Worm (Caenorhabditis elegans) whole organism, mixed stage, embryonic: ENCODE measurements around the gene F49H12.7.

Experiments used
- blmp-1 ChIP-seq: fragments of 150-350 bp; optimal IDR thresholded peaks from 2 replicates; lab custom pipeline; 2014; ENCODE audit warnings: missing biosample characterization, missing genetic modification characterization
- ceh-39 ChIP-seq: fragments of 150-350 bp; optimal IDR thresholded peaks from 2 replicates; lab custom pipeline; 2014; ENCODE audit warnings: missing biosample characterization, missing genetic modification characterization
- ceh-43 ChIP-seq: fragments of 200-800 bp; sonication (Bioruptor generic); optimal IDR thresholded peaks from 2 replicates; lab custom pipeline; 2018; ENCODE audit warnings: mild to moderate bottlenecking, missing genetic modification characterization, moderate library complexity, missing compliant biosample characterization
- ceh-83 ChIP-seq: fragments of 200-800 bp; sonication (Bioruptor generic); optimal IDR thresholded peaks from 2 replicates; lab custom pipeline; 2018; ENCODE audit warnings: mild to moderate bottlenecking, missing genetic modification characterization, missing compliant biosample characterization
- ces-1 ChIP-seq: fragments of 150-350 bp; optimal IDR thresholded peaks from 2 replicates; lab custom pipeline; 2014; ENCODE audit warnings: missing biosample characterization, missing genetic modification reagents, missing genetic modification characterization
- cnd-1 ChIP-seq: fragments of 200-800 bp; sonication (Bioruptor generic); optimal IDR thresholded peaks from 2 replicates; lab custom pipeline; 2018; ENCODE audit warnings: mild to moderate bottlenecking, missing genetic modification characterization, missing compliant biosample characterization
- elt-3 ChIP-seq: fragments of 150-350 bp; optimal IDR thresholded peaks from 2 replicates; lab custom pipeline; 2014; ENCODE audit warnings: missing biosample characterization, missing genetic modification characterization
- flh-1 ChIP-seq: fragments of 200-800 bp; sonication (Bioruptor generic); optimal IDR thresholded peaks from 2 replicates; lab custom pipeline; 2018; ENCODE audit warnings: mild to moderate bottlenecking, missing genetic modification characterization, moderate library complexity, missing compliant biosample characterization
- ham-2 ChIP-seq: fragments of 200-800 bp; sonication (Bioruptor generic); optimal IDR thresholded peaks from 2 replicates; lab custom pipeline; 2018; ENCODE audit warnings: mild to moderate bottlenecking, missing genetic modification characterization, missing compliant biosample characterization
- hlh-1 ChIP-seq: fragments of 150-350 bp; optimal IDR thresholded peaks from 2 replicates; lab custom pipeline; 2014; ENCODE audit warnings: missing biosample characterization, missing genetic modification reagents, missing genetic modification characterization
- lin-32 ChIP-seq: fragments of 200-800 bp; sonication (Bioruptor generic); optimal IDR thresholded peaks from 2 replicates; lab custom pipeline; 2018; ENCODE audit warnings: mild to moderate bottlenecking, missing genetic modification characterization, missing compliant biosample characterization
- lsy-2 ChIP-seq: fragments of 150-350 bp; optimal IDR thresholded peaks from 2 replicates; lab custom pipeline; 2014; ENCODE audit warnings: missing biosample characterization, missing genetic modification characterization
- mab-5 ChIP-seq: fragments of 150-350 bp; optimal IDR thresholded peaks from 2 replicates; lab custom pipeline; 2014; ENCODE audit warnings: missing biosample characterization, missing genetic modification characterization
- mep-1 ChIP-seq: fragments of 150-350 bp; optimal IDR thresholded peaks from 2 replicates; lab custom pipeline; 2017; ENCODE audit warnings: missing biosample characterization, missing genetic modification reagents, missing genetic modification characterization, inconsistent platforms
- mls-2 ChIP-seq: sonication (generic microtip); optimal IDR thresholded peaks from 2 replicates; lab custom pipeline; 2016; ENCODE audit warnings: mild to moderate bottlenecking, missing genetic modification characterization, moderate library complexity, missing compliant biosample characterization
- nhr-12 ChIP-seq: fragments of 150-350 bp; optimal IDR thresholded peaks from 2 replicates; lab custom pipeline; 2014; ENCODE audit warnings: missing biosample characterization, missing genetic modification characterization
- nhr-2 ChIP-seq: fragments of 150-350 bp; optimal IDR thresholded peaks from 2 replicates; lab custom pipeline; 2014; ENCODE audit warnings: missing biosample characterization, missing genetic modification characterization
- nhr-237 ChIP-seq: fragments of 150-350 bp; optimal IDR thresholded peaks from 2 replicates; lab custom pipeline; 2014; ENCODE audit warnings: missing biosample characterization, missing genetic modification characterization
- nhr-28 ChIP-seq: fragments of 150-350 bp; optimal IDR thresholded peaks from 2 replicates; lab custom pipeline; 2014; ENCODE audit warnings: missing biosample characterization, missing genetic modification characterization
- nhr-76 ChIP-seq: sonication (generic microtip); optimal IDR thresholded peaks from 2 replicates; lab custom pipeline; 2017; ENCODE audit warnings: missing biosample characterization, missing genetic modification characterization
- pha-4 ChIP-seq: fragments of 150-350 bp; optimal IDR thresholded peaks from 2 replicates; lab custom pipeline; 2018; ENCODE audit warnings: missing biosample characterization, missing genetic modification reagents, missing genetic modification characterization
- sem-2 ChIP-seq: fragments of 200-800 bp; sonication (Bioruptor generic); optimal IDR thresholded peaks from 2 replicates; lab custom pipeline; 2018; ENCODE audit warnings: mild to moderate bottlenecking, missing genetic modification characterization, missing compliant biosample characterization
- snpc-4 ChIP-seq: fragments of 150-350 bp; optimal IDR thresholded peaks from 2 replicates; lab custom pipeline; 2014; ENCODE audit warnings: missing biosample characterization, missing genetic modification characterization
- sptf-1 ChIP-seq: sonication (generic microtip); optimal IDR thresholded peaks from 2 replicates; lab custom pipeline; 2017; ENCODE audit warnings: mild to moderate bottlenecking, missing genetic modification characterization, moderate library complexity, missing compliant biosample characterization
- tbx-8 ChIP-seq: fragments of 200-800 bp; sonication (Bioruptor generic); optimal IDR thresholded peaks from 2 replicates; lab custom pipeline; 2018; ENCODE audit warnings: mild to moderate bottlenecking, missing genetic modification characterization, moderate library complexity, missing compliant biosample characterization
- unc-120 ChIP-seq: sonication (generic microtip); optimal IDR thresholded peaks from 2 replicates; lab custom pipeline; 2017; ENCODE audit warnings: missing genetic modification characterization, missing compliant biosample characterization; ENCODE audit not compliant: poor library complexity, severe bottlenecking
- unc-62 ChIP-seq: fragments of 150-350 bp; optimal IDR thresholded peaks from 2 replicates; lab custom pipeline; 2014; ENCODE audit warnings: missing biosample characterization, missing genetic modification reagents, missing genetic modification characterization
- zip-8 ChIP-seq: fragments of 150-350 bp; optimal IDR thresholded peaks from 2 replicates; lab custom pipeline; 2014; ENCODE audit warnings: missing biosample characterization, missing genetic modification characterization
- ztf-11 ChIP-seq: fragments of 150-350 bp; optimal IDR thresholded peaks from 2 replicates; lab custom pipeline; 2014; ENCODE audit warnings: missing biosample characterization, missing genetic modification characterization

The F49H12.7 gene

ce11 chrX:2048865-2049405 is 15.9 kb upstream of the F49H12.7 start:
- TF ChIP-seq unc-120 (tag; lab: Kevin White, UChicago) (no peak), tbx-8 (GFP tag; lab: Kevin White, UChicago) (no peak), snpc-4 (tag; lab: Kevin White, UChicago) (no peak), nhr-28 (no peak), lin-32 (GFP tag; lab: Kevin White, UChicago) (peak; percentile 90), ces-1 (GFP tag; lab: Kevin White, UChicago) (peak; percentile 88), pha-4 (tag; lab: Kevin White, UChicago) (no peak), cnd-1 (tag; lab: Kevin White, UChicago) (peak; percentile 76), mep-1 (tag; lab: Kevin White, UChicago) (peak; percentile 11), lsy-2 (tag; lab: Kevin White, UChicago) (no peak), hlh-1 (tag; lab: Kevin White, UChicago) (no peak), elt-3 (no peak), nhr-237 (tag; lab: Kevin White, UChicago) (no peak), ceh-83 (GFP tag; lab: Kevin White, UChicago) (no peak), flh-1 (GFP tag; lab: Kevin White, UChicago) (no peak), sptf-1 (no peak), blmp-1 (tag; lab: Kevin White, UChicago) (no peak), mab-5 (tag; lab: Kevin White, UChicago) (no peak), nhr-2 (tag; lab: Kevin White, UChicago) (no peak)

- peak; percentile 80 for TF ChIP-seq hlh-1 (tag; lab: Kevin White, UChicago)
- no peak for TF ChIP-seq lin-32 (GFP tag; lab: Kevin White, UChicago)
- no peak for TF ChIP-seq ham-2 (GFP tag; lab: Kevin White, UChicago)
- no peak for TF ChIP-seq ceh-39 (tag; lab: Kevin White, UChicago)
- TF ChIP-seq mab-5 (tag; lab: Kevin White, UChicago) = no peak
- no peak for TF ChIP-seq ceh-43 (GFP tag; lab: Kevin White, UChicago)
- no peak for TF ChIP-seq sem-2 (GFP tag; lab: Kevin White, UChicago)
- no peak for TF ChIP-seq ceh-83 (GFP tag; lab: Kevin White, UChicago)
- no peak for TF ChIP-seq nhr-76 (tag; lab: Kevin White, UChicago)
- TF ChIP-seq cnd-1 (tag; lab: Kevin White, UChicago) = no peak
- peak; percentile 92 for TF ChIP-seq unc-62 (GFP tag; lab: Kevin White, UChicago)
- TF ChIP-seq, all 35 proteins: peak for 2
These were observed 14.6 kb upstream of the F49H12.7 start for ce11 chrX:2050212-2050611.

ce11 chrX:2051602-2052001 is 13.2 kb upstream of the F49H12.7 start, which contains the start of gene Y102A11A.1:
Gene Y102A11A.1 (plus strand): TSS chrX:2051824.
- TF ChIP-seq elt-3 = no peak
- no peak for TF ChIP-seq lin-32 (GFP tag; lab: Kevin White, UChicago)
- no peak for TF ChIP-seq mls-2 (tag; lab: Kevin White, UChicago)
- no peak for TF ChIP-seq ztf-11 (tag; lab: Kevin White, UChicago)
- TF ChIP-seq blmp-1 (tag; lab: Kevin White, UChicago) = no peak
- TF ChIP-seq unc-120 (tag; lab: Kevin White, UChicago) = no peak
- no peak for TF ChIP-seq nhr-12 (tag; lab: Kevin White, UChicago)
- TF ChIP-seq nhr-2 (tag; lab: Kevin White, UChicago) = no peak
- TF ChIP-seq sem-2 (GFP tag; lab: Kevin White, UChicago) = no peak
- TF ChIP-seq flh-1 (GFP tag; lab: Kevin White, UChicago) = no peak
- no peak for TF ChIP-seq unc-62 (GFP tag; lab: Kevin White, UChicago)
- TF ChIP-seq nhr-28 = no peak
- no peak for TF ChIP-seq mep-1 (tag; lab: Kevin White, UChicago)
- no peak for TF ChIP-seq lsy-2 (tag; lab: Kevin White, UChicago)

- no peak for TF ChIP-seq blmp-1 (tag; lab: Kevin White, UChicago)
- no peak for TF ChIP-seq unc-120 (tag; lab: Kevin White, UChicago)
These were observed 3.5 kb downstream of the F49H12.7 start for ce11 chrX:2068294-2068693.

- no peak for TF ChIP-seq zip-8 (tag; lab: Kevin White, UChicago)
- no peak for TF ChIP-seq sptf-1
- TF ChIP-seq hlh-1 (tag; lab: Kevin White, UChicago) = no peak
- TF ChIP-seq ces-1 (GFP tag; lab: Kevin White, UChicago) = no peak
- no peak for TF ChIP-seq ceh-43 (GFP tag; lab: Kevin White, UChicago)
- TF ChIP-seq, all 35 proteins: peak for 0
These were observed 5.7 kb downstream of the F49H12.7 start, which contains the start of gene acl-4 for ce11 chrX:2070418-2070996. Gene acl-4 (minus strand): TSS chrX:2070444.
